Worm (Caenorhabditis elegans) whole organism, L4/young adult: ENCODE measurements around the gene F21C10.11.

ENCODE experiments used
- dao-5 ChIP-seq: sonication (generic microtip); optimal IDR thresholded peaks from 2 replicates; lab custom pipeline; 2016; ENCODE audit warnings: missing genotype, missing genetic modification characterization, moderate library complexity, missing compliant biosample characterization
- him-1 ChIP-seq: sonication (generic microtip); optimal IDR thresholded peaks from 2 replicates; lab custom pipeline; 2016; ENCODE audit warnings: missing genotype, missing genetic modification reagents, missing genetic modification characterization, missing compliant biosample characterization

DNA sequence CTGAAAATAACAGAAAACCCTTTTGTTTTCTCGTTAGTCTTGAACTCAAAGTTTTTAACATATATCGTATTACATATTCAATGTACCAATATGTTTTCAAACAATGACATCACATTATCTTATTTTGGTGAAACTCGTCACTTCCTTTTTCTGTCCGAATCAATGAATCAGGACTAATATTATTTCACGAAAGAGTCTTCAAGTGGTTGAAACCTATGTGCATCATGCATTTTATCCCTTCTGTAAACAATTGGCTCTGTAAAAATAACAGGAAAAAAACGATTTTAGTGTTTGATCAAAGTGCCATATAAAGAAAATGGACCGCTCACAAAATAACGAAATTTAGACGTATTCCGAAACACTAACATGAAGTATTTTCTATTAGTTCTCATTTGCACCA, 15.1 kb upstream of the F21C10.11 start, which contains the start of gene F21C10.18:
- TF ChIP-seq him-1 (tag; lab: Kevin White, UChicago) (no peak), dao-5 (tag; lab: Kevin White, UChicago) (no peak)
